Fruit fly (Drosophila melanogaster): Measurements from ENCODE around the gene CG17470.

dm6 chr2L:20634215-20634614 lies 8.8 kb downstream of the CG17470 start, which contains the start of gene CG17472:
- TF ChIP-seq Sin3A (optimal IDR thresholded peaks at IDR 0.05) (no peak), psq (optimal IDR thresholded peaks at IDR 0.05) (no peak), insv (optimal IDR thresholded peaks at IDR 0.05) (no peak)

Measured in Kc167 (cell line).